Fruit fly (Drosophila melanogaster): Measurements from ENCODE around the gene RpL36A.

The RpL36A gene

dm6 chr2L:8010602-8011455 is 31.9 kb downstream of the RpL36A start, which contains the start of the genes Glyat and Tg (continued):
- TF ChIP-seq CG8924 (tag; optimal IDR thresholded peaks at IDR 0.05) (peak; percentile 36), Nf-YA (GFP tag; IDR thresholded peaks at IDR 0.05) (no peak), GATAe (GFP tag; conservative IDR thresholded peaks at IDR 0.05) (no peak), CG3163 (GFP tag; optimal IDR thresholded peaks at IDR 0.05) (peak; percentile 99), sens (GFP tag) (peak; percentile 76), crc (GFP tag; optimal IDR thresholded peaks at IDR 0.05) (no peak), CTCF (GFP tag; optimal IDR thresholded peaks at IDR 0.05) (no peak), pzg (GFP tag; optimal IDR thresholded peaks at IDR 0.05) (peak; percentile 35), CG8944 (GFP tag; optimal IDR thresholded peaks at IDR 0.05) (no peak), CG1603 (tag; optimal IDR thresholded peaks at IDR 0.05) (no peak), CG14050 (GFP tag; IDR thresholded peaks at IDR 0.05) (no peak; the same call in 2 of the 3 replicates), CG33557 (GFP tag; optimal IDR thresholded peaks at IDR 0.05) (no peak), Dll (GFP tag; IDR thresholded peaks at IDR 0.05; ENCODE audit: partially characterized antibody) (peak; percentile 67; the same call in 3 of the 4 replicates), CG17359 (tag; optimal IDR thresholded peaks at IDR 0.05) (no peak), NfI (GFP tag; optimal IDR thresholded peaks at IDR 0.05) (peak; percentile 13), cas (GFP tag; IDR thresholded peaks at IDR 0.05) (no peak; the same call in 1 of the 2 replicates), stc (GFP tag; IDR thresholded peaks at IDR 0.05) (no peak), Fer3 (tag; optimal IDR thresholded peaks at IDR 0.05) (peak; percentile 31), CG4617 (GFP tag; optimal IDR thresholded peaks at IDR 0.05; ENCODE audit: borderline replicate concordance) (no peak), CG2129 (GFP tag; IDR thresholded peaks at IDR 0.05; ENCODE audit: partially characterized antibody) (no peak), CG3281 (GFP tag; optimal IDR thresholded peaks at IDR 0.05) (peak; percentile 29), CG8478 (optimal IDR thresholded peaks at IDR 0.05) (no peak), nmo (GFP tag; optimal IDR thresholded peaks at IDR 0.05) (peak; percentile 14), mirr (GFP tag; optimal IDR thresholded peaks at IDR 0.05) (no peak), lov (optimal IDR thresholded peaks at IDR 0.05) (no peak), lov (GFP tag; IDR thresholded peaks at IDR 0.05) (no peak), CG34422 (GFP tag; IDR thresholded peaks at IDR 0.05) (0 out of 3 replicates have a peak, but pooled peaks have one; percentile 33), CG10959 (GFP tag; IDR thresholded peaks at IDR 0.05) (no peak), CG11093 (GFP tag; IDR thresholded peaks at IDR 0.05) (no peak), klu (GFP tag; IDR thresholded peaks at IDR 0.05) (no peak), Lhr (GFP tag; optimal IDR thresholded peaks at IDR 0.05) (no peak), CG7786 (GFP tag; optimal IDR thresholded peaks at IDR 0.05) (no peak), Doc3 (GFP tag; IDR thresholded peaks at IDR 0.05; ENCODE audit: partially characterized antibody) (peak; percentile 47; the same call in 2 of the 3 replicates), CG18262 (tag; optimal IDR thresholded peaks at IDR 0.05) (peak; percentile 7), ato (GFP tag; IDR thresholded peaks at IDR 0.05; ENCODE audit: partially characterized antibody) (no peak), bowl (GFP tag; IDR thresholded peaks at IDR 0.05) (no peak), CG10462 (GFP tag; optimal IDR thresholded peaks at IDR 0.05) (no peak), Deaf1 (tag; optimal IDR thresholded peaks at IDR 0.05) (no peak), exex (tag; optimal IDR thresholded peaks at IDR 0.05) (no peak), CG3995 (GFP tag; optimal IDR thresholded peaks at IDR 0.05) (no peak), CG11085 (GFP tag; IDR thresholded peaks at IDR 0.05) (no peak), Sox100B (GFP tag; optimal IDR thresholded peaks at IDR 0.05) (peak; percentile 9), Eip74EF (GFP tag; optimal IDR thresholded peaks at IDR 0.05) (peak in 1 of 2 experiments; percentile 53), ara (GFP tag; IDR thresholded peaks at IDR 0.05) (no peak), cato (GFP tag; optimal IDR thresholded peaks at IDR 0.05; ENCODE audit: borderline replicate concordance) (no peak), run (tag; optimal IDR thresholded peaks at IDR 0.05) (no peak), chn (GFP tag; optimal IDR thresholded peaks at IDR 0.05) (no peak), zf30C (GFP tag; optimal IDR thresholded peaks at IDR 0.05) (peak; percentile 33), gcm2 (GFP tag; optimal IDR thresholded peaks at IDR 0.05) (no peak), CG1832 (GFP tag; optimal IDR thresholded peaks at IDR 0.05) (no peak)
